Worm (Caenorhabditis elegans): Measurements from ENCODE around the gene fnip-2.

fnip-2 gene

DNA sequence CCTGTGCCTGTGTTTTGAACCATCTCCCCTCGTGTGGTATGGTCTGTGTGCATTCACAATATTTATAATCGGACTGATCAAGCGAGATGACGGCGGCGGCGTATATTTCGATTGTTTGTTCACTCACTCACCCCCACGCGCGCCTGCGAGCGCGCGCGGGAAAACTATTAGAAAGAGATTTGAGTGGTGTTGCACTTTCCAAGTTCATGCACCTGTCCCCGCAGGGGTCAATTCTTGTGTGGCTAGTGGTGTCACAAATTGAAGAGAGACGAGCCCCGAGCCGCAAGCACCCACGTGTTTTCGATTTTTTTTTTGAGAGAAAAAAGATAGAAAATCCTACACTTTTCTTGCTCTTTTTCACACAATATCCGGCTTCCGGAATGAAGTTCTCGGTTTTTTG lies 5.4 kb upstream of the fnip-2 start (continued):
- TF ChIP-seq F10B5.3 (tag; optimal IDR thresholded peaks at IDR 0.05) (no peak), nhr-48 (tag; optimal IDR thresholded peaks at IDR 0.05) (no peak), set-16 (GFP tag; IDR thresholded peaks at IDR 0.05) (peak; percentile 40), fos-1 (tag; optimal IDR thresholded peaks at IDR 0.05) (no peak), arid-1 (GFP tag; conservative IDR thresholded peaks at IDR 0.05) (no peak), ztf-7 (tag; optimal IDR thresholded peaks at IDR 0.05) (no peak), Y105C5A.15 (GFP tag; IDR thresholded peaks at IDR 0.05) (no peak), egl-27 (tag; optimal IDR thresholded peaks at IDR 0.05) (no peak), F44E2.7 (GFP tag; IDR thresholded peaks at IDR 0.05) (no peak), spr-1 (tag; optimal IDR thresholded peaks at IDR 0.05) (no peak), ZK546.5 (tag; optimal IDR thresholded peaks at IDR 0.05) (no peak), spr-3 (GFP tag; optimal IDR thresholded peaks at IDR 0.05) (no peak), nhr-76 (tag; optimal IDR thresholded peaks at IDR 0.05) (no peak), daf-8 (GFP tag; IDR thresholded peaks at IDR 0.05) (no peak), D1046.2 (GFP tag; IDR thresholded peaks at IDR 0.05) (0 out of 2 replicates have a peak, but pooled peaks have one; percentile 25)

DNA sequence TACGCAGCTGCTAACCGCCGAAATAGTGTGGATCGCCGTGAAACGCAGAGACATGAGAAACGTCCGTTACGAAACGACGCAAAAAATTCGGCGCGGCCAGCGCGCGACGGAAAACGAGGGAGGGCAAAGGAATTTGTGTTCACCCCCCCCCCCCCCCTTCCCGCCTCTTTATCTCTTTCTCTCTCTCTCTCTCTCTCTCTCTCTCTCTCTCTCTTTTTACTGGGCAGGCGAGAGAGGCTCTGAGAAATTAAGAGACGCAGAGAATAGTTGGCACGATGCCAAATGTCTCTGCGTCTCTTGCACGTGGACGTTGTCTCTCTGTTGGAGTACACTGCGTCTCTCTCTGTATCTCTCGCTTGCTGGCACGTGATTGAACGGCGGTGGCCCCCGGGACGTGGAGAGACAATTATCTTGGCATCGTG lies 3.3 kb upstream of the fnip-2 start:
- TF ChIP-seq nhr-102 (tag; optimal IDR thresholded peaks at IDR 0.05), result peak; percentile 98
- peak in 1 of 2 experiments; percentile 49 for TF ChIP-seq ZK546.5 (tag; optimal IDR thresholded peaks at IDR 0.05)
- TF ChIP-seq zag-1 (tag; optimal IDR thresholded peaks at IDR 0.05), result no peak
- TF ChIP-seq pha-4 (GFP tag; IDR thresholded peaks at IDR 0.05), result peak; percentile 98
- no peak for TF ChIP-seq pha-4 (tag; optimal IDR thresholded peaks at IDR 0.05)
- peak; percentile 88 for TF ChIP-seq nhr-42 (GFP tag; IDR thresholded peaks at IDR 0.05)
- peak; percentile 97 for TF ChIP-seq T26A8.4 (GFP tag; IDR thresholded peaks at IDR 0.05)
- TF ChIP-seq ztf-7 (tag; optimal IDR thresholded peaks at IDR 0.05), result peak; percentile 17
- peak; percentile 66; the same call in 1 of the 2 replicates for TF ChIP-seq Y75B8A.6 (GFP tag; IDR thresholded peaks at IDR 0.05)
- TF ChIP-seq sdz-12 (GFP tag; optimal IDR thresholded peaks at IDR 0.05), result peak; percentile 43
- TF ChIP-seq vab-7 (GFP tag; IDR thresholded peaks at IDR 0.05), result peak; percentile 63
- peak; percentile 94 for TF ChIP-seq lin-29 (GFP tag; IDR thresholded peaks at IDR 0.05)
- TF ChIP-seq ZK337.2 (GFP tag; IDR thresholded peaks at IDR 0.05), result no peak; the same call in 1 of the 2 replicates
- TF ChIP-seq daf-19 (GFP tag; conservative IDR thresholded peaks at IDR 0.05), result no peak
- no peak for TF ChIP-seq skn-1 (tag; optimal IDR thresholded peaks at IDR 0.05)
- TF ChIP-seq zip-11 (GFP tag; IDR thresholded peaks at IDR 0.05), result no peak
- no peak for TF ChIP-seq daf-8 (GFP tag; IDR thresholded peaks at IDR 0.05)
- no peak for TF ChIP-seq zip-2 (tag; optimal IDR thresholded peaks at IDR 0.05)
- peak; percentile 92 for TF ChIP-seq lin-13 (GFP tag; optimal IDR thresholded peaks at IDR 0.05)
- TF ChIP-seq unc-39 (tag; optimal IDR thresholded peaks at IDR 0.05), result no peak
- TF ChIP-seq ceh-28 (tag; optimal IDR thresholded peaks at IDR 0.05), result no peak
- peak; percentile 92 for TF ChIP-seq ctbp-1 (GFP tag; IDR thresholded peaks at IDR 0.05)
- no peak for TF ChIP-seq ama-1 (optimal IDR thresholded peaks at IDR 0.05)
- peak; percentile 82 for TF ChIP-seq ceh-32 (tag; optimal IDR thresholded peaks at IDR 0.05; ENCODE audit: poor library complexity)
- peak; percentile 98 for TF ChIP-seq mxl-3 (GFP tag; optimal IDR thresholded peaks at IDR 0.05)
- TF ChIP-seq dpl-1 (GFP tag; optimal IDR thresholded peaks at IDR 0.05), result peak; percentile 75
- no peak for TF ChIP-seq Y105C5A.15 (GFP tag; IDR thresholded peaks at IDR 0.05)
- TF ChIP-seq nhr-111 (GFP tag; optimal IDR thresholded peaks at IDR 0.05), result no peak
- no peak for TF ChIP-seq ces-1 (GFP tag; optimal IDR thresholded peaks at IDR 0.05)
- TF ChIP-seq ceh-44 (GFP tag; IDR thresholded peaks at IDR 0.05), result no peak
- peak; percentile 100 for TF ChIP-seq set-16 (GFP tag; IDR thresholded peaks at IDR 0.05)
- no peak for TF ChIP-seq attf-4 (tag; optimal IDR thresholded peaks at IDR 0.05)
- peak; percentile 98 for TF ChIP-seq tra-1 (GFP tag; IDR thresholded peaks at IDR 0.05)
- peak; percentile 76 for TF ChIP-seq lir-3 (tag; optimal IDR thresholded peaks at IDR 0.05)
- TF ChIP-seq hif-1 (tag; optimal IDR thresholded peaks at IDR 0.05), result peak; percentile 82 to 97
- peak; percentile 99 for TF ChIP-seq dmd-6 (GFP tag; IDR thresholded peaks at IDR 0.05)
- TF ChIP-seq T20F7.1 (GFP tag; optimal IDR thresholded peaks at IDR 0.05), result no peak
- peak; percentile 86 for TF ChIP-seq Y5F2A.4 (GFP tag; optimal IDR thresholded peaks at IDR 0.05)
- TF ChIP-seq F10B5.3 (tag; optimal IDR thresholded peaks at IDR 0.05), result peak; percentile 88
- peak; percentile 98 for TF ChIP-seq ceh-20 (GFP tag; IDR thresholded peaks at IDR 0.05)
- peak; percentile 77 to 90 for TF ChIP-seq lsy-2 (tag; optimal IDR thresholded peaks at IDR 0.05)

Data from whole organism, L4 larva.